Worm (Caenorhabditis elegans) whole organism, L3 larva: ENCODE results near the gene Y46B2A.3.

Source experiments
- R02D3.7 ChIP-seq: fragments of 150-350 bp; optimal IDR thresholded peaks from 2 replicates; lab custom pipeline; 2014; ENCODE audit warnings: missing biosample characterization, missing genetic modification characterization
- aly-2 ChIP-seq: fragments of 150-350 bp; optimal IDR thresholded peaks from 2 replicates; lab custom pipeline; 2014; ENCODE audit warnings: missing biosample characterization, missing genetic modification characterization
- ceh-82 ChIP-seq: fragments of 150-350 bp; optimal IDR thresholded peaks from 2 replicates; lab custom pipeline; 2014; ENCODE audit warnings: missing biosample characterization, missing genetic modification characterization
- elt-2 ChIP-seq: sonication (generic microtip); optimal IDR thresholded peaks from 2 replicates; lab custom pipeline; 2016; ENCODE audit warnings: missing genetic modification reagents, mild to moderate bottlenecking, missing genetic modification characterization, missing compliant biosample characterization
- elt-3 ChIP-seq, 3 experiments: fragments of 150-350 bp in 1 of 3; sonication (generic microtip) in 2 of 3; optimal IDR thresholded peaks; 2 replicates in 2 of 3; 4 replicates in 1 of 3; lab custom pipeline; 2014 to 2017; ENCODE audit warnings: missing biosample characterization in 3 of 3, missing genetic modification characterization in 3 of 3
- fkh-10 ChIP-seq: sonication (generic microtip); optimal IDR thresholded peaks from 2 replicates; lab custom pipeline; 2017; ENCODE audit warnings: missing biosample characterization, missing genetic modification reagents, missing genetic modification characterization
- fos-1 ChIP-seq: fragments of 150-350 bp; optimal IDR thresholded peaks from 2 replicates; lab custom pipeline; 2014; ENCODE audit warnings: missing biosample characterization, missing genetic modification characterization
- nhr-28 ChIP-seq: fragments of 150-350 bp; optimal IDR thresholded peaks from 2 replicates; lab custom pipeline; 2014; ENCODE audit warnings: missing biosample characterization, missing genetic modification characterization
- snpc-4 ChIP-seq: fragments of 150-350 bp; optimal IDR thresholded peaks from 2 replicates; lab custom pipeline; 2014; ENCODE audit warnings: missing biosample characterization, missing genetic modification characterization
- tbx-2 ChIP-seq: sonication (generic microtip); optimal IDR thresholded peaks from 2 replicates; lab custom pipeline; 2016; ENCODE audit warnings: mild to moderate bottlenecking, missing genetic modification characterization, missing compliant biosample characterization
- unc-62 ChIP-seq: fragments of 150-350 bp; sonication (generic microtip); optimal IDR thresholded peaks from 4 replicates; lab custom pipeline; 2014; ENCODE audit warnings: missing biosample characterization, missing genetic modification reagents, missing genetic modification characterization
- zag-1 ChIP-seq: fragments of 150-350 bp; optimal IDR thresholded peaks from 2 replicates; lab custom pipeline; 2014; ENCODE audit warnings: missing biosample characterization, missing genetic modification characterization
- ztf-11 ChIP-seq: fragments of 150-350 bp; optimal IDR thresholded peaks from 2 replicates; lab custom pipeline; 2014; ENCODE audit warnings: missing biosample characterization, missing genetic modification characterization
- ztf-4 ChIP-seq: fragments of 150-350 bp; optimal IDR thresholded peaks from 2 replicates; lab custom pipeline; 2014; ENCODE audit warnings: missing biosample characterization, missing genetic modification characterization

ce11 chrII:872993-873787 lies 6.5 kb upstream of the Y46B2A.3 start, which contains the start of gene alg-2:
- TF ChIP-seq elt-2 (tag; lab: Kevin White, UChicago) (peak; percentile 31), zag-1 (tag; lab: Kevin White, UChicago) (no peak), nhr-28 (tag; lab: Kevin White, UChicago) (no peak), fkh-10 (GFP tag; lab: Kevin White, UChicago) (no peak), ztf-11 (no peak), elt-3 (tag; optimal IDR thresholded peaks at IDR 0.05; lab: Kevin White, UChicago) (no peak), unc-62 (no peak), ceh-82 (tag; lab: Kevin White, UChicago) (no peak), R02D3.7 (tag; lab: Kevin White, UChicago) (no peak), aly-2 (no peak), ztf-4 (tag; lab: Kevin White, UChicago) (no peak), snpc-4 (peak; percentile 73), fos-1 (no peak), tbx-2 (tag; lab: Kevin White, UChicago) (no peak)
